Worm (Caenorhabditis elegans): Measurements from ENCODE around the gene nipa-1.

The nipa-1 gene

ce11 chrIII:3112001-3112400 lies 14.9 kb downstream of the nipa-1 start:
- TF ChIP-seq ets-7 (tag; optimal IDR thresholded peaks at IDR 0.05) (no peak), pes-1 (GFP tag; IDR thresholded peaks at IDR 0.05) (no peak), hnd-1 (tag; optimal IDR thresholded peaks at IDR 0.05) (no peak), F13C5.2 (tag; optimal IDR thresholded peaks at IDR 0.05) (no peak), ceh-36 (tag; optimal IDR thresholded peaks at IDR 0.05) (no peak), tra-4 (tag; optimal IDR thresholded peaks at IDR 0.05) (no peak), ama-1 (optimal IDR thresholded peaks at IDR 0.05) (no peak), hmbx-1 (tag; optimal IDR thresholded peaks at IDR 0.05) (no peak), hmg-4 (GFP tag; optimal IDR thresholded peaks at IDR 0.05) (no peak), ceh-13 (GFP tag; optimal IDR thresholded peaks at IDR 0.05) (no peak), B0310.2 (tag; optimal IDR thresholded peaks at IDR 0.05) (no peak), scrt-1 (GFP tag; IDR thresholded peaks at IDR 0.05) (no peak), tbx-11 (GFP tag; IDR thresholded peaks at IDR 0.05) (no peak), flt-1 (GFP tag; IDR thresholded peaks at IDR 0.05) (no peak)

- TF ChIP-seq tbx-37 (GFP tag; conservative IDR thresholded peaks at IDR 0.05) (no peak), F13C5.2 (tag; optimal IDR thresholded peaks at IDR 0.05) (no peak), aly-1 (tag; optimal IDR thresholded peaks at IDR 0.05) (no peak), ets-7 (tag; optimal IDR thresholded peaks at IDR 0.05) (no peak), pes-1 (GFP tag; IDR thresholded peaks at IDR 0.05) (no peak), hmg-4 (GFP tag; optimal IDR thresholded peaks at IDR 0.05) (no peak), scrt-1 (GFP tag; IDR thresholded peaks at IDR 0.05) (no peak), hmbx-1 (tag; optimal IDR thresholded peaks at IDR 0.05) (no peak), ama-1 (optimal IDR thresholded peaks at IDR 0.05) (no peak), tra-4 (tag; optimal IDR thresholded peaks at IDR 0.05) (no peak), flt-1 (GFP tag; IDR thresholded peaks at IDR 0.05) (no peak), tbx-11 (GFP tag; IDR thresholded peaks at IDR 0.05) (no peak), hnd-1 (tag; optimal IDR thresholded peaks at IDR 0.05) (no peak)
These were observed 15.4 kb downstream of the nipa-1 start for ce11 chrIII:3111534-3111933.

- no peak for TF ChIP-seq tbx-37 (GFP tag; conservative IDR thresholded peaks at IDR 0.05)
- no peak for TF ChIP-seq flt-1 (GFP tag; IDR thresholded peaks at IDR 0.05)
- no peak for TF ChIP-seq scrt-1 (GFP tag; IDR thresholded peaks at IDR 0.05)
- no peak for TF ChIP-seq ceh-13 (GFP tag; optimal IDR thresholded peaks at IDR 0.05)
- TF ChIP-seq tbx-11 (GFP tag; IDR thresholded peaks at IDR 0.05) = no peak
- TF ChIP-seq pes-1 (GFP tag; IDR thresholded peaks at IDR 0.05) = no peak
- no peak for TF ChIP-seq ama-1 (optimal IDR thresholded peaks at IDR 0.05)
- no peak for TF ChIP-seq F13C5.2 (tag; optimal IDR thresholded peaks at IDR 0.05)
- TF ChIP-seq ets-7 (tag; optimal IDR thresholded peaks at IDR 0.05) = no peak
- TF ChIP-seq aly-1 (tag; optimal IDR thresholded peaks at IDR 0.05) = no peak
These were observed 16.3 kb downstream of the nipa-1 start for ce11 chrIII:3110614-3111013.

- TF ChIP-seq pes-1 (GFP tag; IDR thresholded peaks at IDR 0.05) (no peak), ceh-36 (tag; optimal IDR thresholded peaks at IDR 0.05) (no peak), hmbx-1 (tag; optimal IDR thresholded peaks at IDR 0.05) (no peak), ets-7 (tag; optimal IDR thresholded peaks at IDR 0.05) (no peak), ceh-13 (GFP tag; optimal IDR thresholded peaks at IDR 0.05) (no peak), tbx-37 (GFP tag; conservative IDR thresholded peaks at IDR 0.05) (no peak), hmg-4 (GFP tag; optimal IDR thresholded peaks at IDR 0.05) (no peak), tbx-11 (GFP tag; IDR thresholded peaks at IDR 0.05) (no peak), B0310.2 (tag; optimal IDR thresholded peaks at IDR 0.05) (no peak)
These were observed 17.4 kb downstream of the nipa-1 start for ce11 chrIII:3109564-3109963.

- TF ChIP-seq pes-1 (GFP tag; IDR thresholded peaks at IDR 0.05) (no peak), F13C5.2 (tag; optimal IDR thresholded peaks at IDR 0.05) (no peak), hmbx-1 (tag; optimal IDR thresholded peaks at IDR 0.05) (no peak), hmg-4 (GFP tag; optimal IDR thresholded peaks at IDR 0.05) (no peak), B0310.2 (tag; optimal IDR thresholded peaks at IDR 0.05) (no peak), tbx-11 (GFP tag; IDR thresholded peaks at IDR 0.05) (no peak), tbx-37 (GFP tag; conservative IDR thresholded peaks at IDR 0.05) (no peak), ceh-36 (tag; optimal IDR thresholded peaks at IDR 0.05) (no peak), hnd-1 (tag; optimal IDR thresholded peaks at IDR 0.05) (no peak), ama-1 (optimal IDR thresholded peaks at IDR 0.05) (no peak), tra-4 (tag; optimal IDR thresholded peaks at IDR 0.05) (no peak), flt-1 (GFP tag; IDR thresholded peaks at IDR 0.05) (no peak), ceh-13 (GFP tag; optimal IDR thresholded peaks at IDR 0.05) (no peak), ets-7 (tag; optimal IDR thresholded peaks at IDR 0.05) (no peak), aly-1 (tag; optimal IDR thresholded peaks at IDR 0.05) (no peak), sea-1 (GFP tag; conservative IDR thresholded peaks at IDR 0.05) (no peak), scrt-1 (GFP tag; IDR thresholded peaks at IDR 0.05) (no peak)
These were observed 18.1 kb downstream of the nipa-1 start for ce11 chrIII:3108804-3109203.

ce11 chrIII:3107530-3107929 lies 19.4 kb downstream of the nipa-1 start:
- no peak for TF ChIP-seq tbx-37 (GFP tag; conservative IDR thresholded peaks at IDR 0.05)
- TF ChIP-seq hmbx-1 (tag; optimal IDR thresholded peaks at IDR 0.05) = no peak
- no peak for TF ChIP-seq hnd-1 (tag; optimal IDR thresholded peaks at IDR 0.05)
- TF ChIP-seq flt-1 (GFP tag; IDR thresholded peaks at IDR 0.05) = no peak
- no peak for TF ChIP-seq ama-1 (optimal IDR thresholded peaks at IDR 0.05)
- TF ChIP-seq aly-1 (tag; optimal IDR thresholded peaks at IDR 0.05) = no peak
- no peak for TF ChIP-seq ceh-36 (tag; optimal IDR thresholded peaks at IDR 0.05)
- TF ChIP-seq hmg-4 (GFP tag; optimal IDR thresholded peaks at IDR 0.05) = no peak
- TF ChIP-seq sea-1 (GFP tag; conservative IDR thresholded peaks at IDR 0.05) = no peak
- no peak for TF ChIP-seq tra-4 (tag; optimal IDR thresholded peaks at IDR 0.05)

ce11 chrIII:3106301-3106700 lies 20.6 kb downstream of the nipa-1 start:
- TF ChIP-seq aly-1 (tag; optimal IDR thresholded peaks at IDR 0.05) = no peak
- TF ChIP-seq sea-1 (GFP tag; conservative IDR thresholded peaks at IDR 0.05) = no peak

ce11 chrIII:3105212-3105611 lies 21.7 kb downstream of the nipa-1 start:
- TF ChIP-seq F13C5.2 (tag; optimal IDR thresholded peaks at IDR 0.05) = no peak
- no peak for TF ChIP-seq scrt-1 (GFP tag; IDR thresholded peaks at IDR 0.05)
- no peak for TF ChIP-seq ama-1 (optimal IDR thresholded peaks at IDR 0.05)
- TF ChIP-seq hmg-4 (GFP tag; optimal IDR thresholded peaks at IDR 0.05) = no peak
- no peak for TF ChIP-seq pes-1 (GFP tag; IDR thresholded peaks at IDR 0.05)
- TF ChIP-seq ceh-36 (tag; optimal IDR thresholded peaks at IDR 0.05) = no peak

Measured in whole organism, early embryonic.